Fruit fly (Drosophila melanogaster) S2 (cell line): Measurements from ENCODE around the gene Charon.

Experiments
- CG8478 ChIP-seq: fragments of >200 bp; optimal IDR thresholded peaks from 2 replicates; lab custom pipeline; 2018
- CTCF ChIP-seq, 2 experiments: fragments of >200 bp; optimal IDR thresholded peaks; 2 replicates each; lab custom pipeline; 2018

DNA sequence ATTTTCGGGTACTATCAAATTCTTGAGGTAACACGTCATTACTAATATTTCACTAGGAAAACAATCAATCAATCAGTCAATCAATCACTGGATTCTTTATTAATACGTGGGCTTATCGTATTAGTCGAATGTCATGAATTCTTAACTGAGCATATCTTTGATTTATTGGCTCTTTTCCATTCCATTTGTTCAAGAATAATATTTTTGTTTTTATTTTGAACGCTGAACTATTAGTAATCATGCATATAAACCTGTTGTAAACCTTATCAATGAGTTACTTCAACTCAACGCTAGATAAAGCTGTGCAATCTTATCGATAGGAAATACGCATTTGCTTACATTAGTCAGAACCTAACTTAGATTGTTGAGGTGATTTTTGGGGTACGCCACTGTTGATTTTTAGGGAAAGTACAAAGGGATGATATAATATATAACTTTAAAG, 28.8 kb upstream of the Charon start:
- no peak for TF ChIP-seq CG8478 (lab: Kevin White, UChicago)
- no peak for TF ChIP-seq CTCF (optimal IDR thresholded peaks at IDR 0.05; lab: Kevin White, UChicago)
